Worm (Caenorhabditis elegans): ENCODE results near the gene sru-7.

DNA sequence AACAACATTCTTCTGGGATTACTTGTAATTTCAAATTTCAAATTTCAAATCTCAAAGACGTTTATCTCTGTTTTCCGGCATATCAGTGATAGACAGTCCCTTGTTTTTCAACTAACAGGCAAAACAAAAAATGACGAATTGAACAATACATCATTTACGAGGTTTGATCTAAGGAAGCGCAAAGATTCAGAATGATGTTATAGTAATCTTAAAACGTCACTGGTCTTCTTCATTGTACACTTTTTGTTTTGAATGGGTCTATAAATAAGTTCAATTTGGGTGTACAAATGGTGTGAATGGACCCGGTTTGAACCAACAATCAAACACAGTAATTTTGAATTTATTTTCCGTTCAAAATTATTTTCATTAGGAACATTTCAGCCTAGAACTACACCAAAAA lies 31.6 kb downstream of the sru-7 start:
- TF ChIP-seq tbx-37 (GFP tag; conservative IDR thresholded peaks at IDR 0.05): no peak
- TF ChIP-seq ama-1 (optimal IDR thresholded peaks at IDR 0.05): no peak
- TF ChIP-seq tbx-11 (GFP tag; IDR thresholded peaks at IDR 0.05): no peak
